Fruit fly (Drosophila melanogaster) whole organism, wandering third instar larva: ENCODE results near the gene CG14780.

ENCODE experiments used
- Hr78 ChIP-seq: fragments of >200 bp; optimal IDR thresholded peaks from 2 replicates; lab custom pipeline; 2017; ENCODE audit warnings: missing biosample characterization, missing genetic modification characterization
- brk ChIP-seq: fragments of 200-800 bp; sonication (Bioruptor generic); optimal IDR thresholded peaks from 2 replicates; lab custom pipeline; 2016; ENCODE audit warnings: missing biosample characterization, mild to moderate bottlenecking, missing genetic modification characterization
- fru ChIP-seq: fragments of 200-800 bp; sonication (Bioruptor generic); optimal IDR thresholded peaks from 3 replicates; lab custom pipeline; 2016; ENCODE audit warnings: missing biosample characterization, mild to moderate bottlenecking, missing genetic modification characterization
- h ChIP-seq: fragments of 200-800 bp; sonication (Bioruptor generic); optimal IDR thresholded peaks from 3 replicates; lab custom pipeline; 2016; ENCODE audit warnings: missing biosample characterization, mild to moderate bottlenecking, missing genetic modification characterization
- pan ChIP-seq: fragments of >200 bp; optimal IDR thresholded peaks from 2 replicates; lab custom pipeline; 2017
- usp ChIP-seq: fragments of >200 bp; optimal IDR thresholded peaks from 2 replicates; lab custom pipeline; 2017; ENCODE audit warnings: missing biosample characterization, missing genetic modification characterization

DNA sequence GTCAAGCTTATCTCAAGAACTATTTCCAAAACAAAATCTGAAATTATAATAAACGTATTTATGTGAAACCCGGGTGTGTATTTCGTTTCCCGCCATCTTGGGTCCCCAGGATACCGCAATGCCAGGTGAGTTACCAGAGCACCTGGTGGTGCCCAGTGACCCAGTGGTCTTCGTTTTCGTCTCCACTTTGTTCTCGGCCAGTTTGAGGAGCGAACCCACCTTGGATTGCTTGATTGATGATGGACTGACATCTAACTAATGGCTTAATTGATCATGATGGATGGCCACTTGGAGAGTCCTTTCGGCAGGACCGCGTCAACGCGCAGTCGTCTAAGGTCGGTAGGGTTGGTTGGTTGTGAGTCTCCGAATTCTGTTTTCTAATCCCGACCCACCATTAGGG lies 20.2 kb upstream of the CG14780 start, which contains the start of gene Gr2a:
- TF ChIP-seq brk (GFP tag; lab: Kevin White, UChicago) (no peak), fru (GFP tag; lab: Kevin White, UChicago) (no peak), pan (lab: Kevin White, UChicago) (no peak), h (GFP tag; lab: Kevin White, UChicago) (no peak), usp (GFP tag; lab: Kevin White, UChicago) (no peak), Hr78 (GFP tag; lab: Kevin White, UChicago) (no peak)
